Fruit fly (Drosophila melanogaster) whole organism, embryonic: ENCODE results near the gene CG13258.

ENCODE experiments used
- CG10462 ChIP-seq: fragments of 200-800 bp; sonication (Bioruptor generic); optimal IDR thresholded peaks from 2 replicates; lab custom pipeline; 2016; ENCODE audit warnings: missing biosample characterization, missing genetic modification characterization
- CG10959 ChIP-seq: fragments of 200-800 bp; sonication (Bioruptor generic); IDR thresholded peaks from 2 replicates; pipeline ENCODE4 v1.3.6; 2022; ENCODE audit warnings: missing biosample characterization, missing genetic modification characterization
- CG12219 ChIP-seq: fragments of 200-800 bp; sonication (Bioruptor generic); optimal IDR thresholded peaks from 3 replicates; lab custom pipeline; 2018; ENCODE audit warnings: missing biosample characterization, mild to moderate bottlenecking, missing genetic modification characterization
- CG18764 ChIP-seq: fragments of 200-800 bp; sonication (Bioruptor generic); optimal IDR thresholded peaks from 3 replicates; lab custom pipeline; 2016; ENCODE audit warnings: missing biosample characterization, missing genetic modification characterization
- Gug ChIP-seq: fragments of 200-800 bp; sonication (Bioruptor generic); IDR thresholded peaks from 4 replicates; pipeline ENCODE4 v1.3.6; 2022; ENCODE audit warnings: missing biosample characterization, missing genetic modification characterization
- Jarid2 ChIP-seq: fragments of 200-800 bp; sonication (Bioruptor generic); optimal IDR thresholded peaks from 3 replicates; lab custom pipeline; 2017; ENCODE audit warnings: mild to moderate bottlenecking, missing biosample characterization, missing genetic modification reagents, missing genetic modification characterization
- TFAM ChIP-seq: fragments of 200-800 bp; sonication (Bioruptor generic); optimal IDR thresholded peaks from 2 replicates; lab custom pipeline; 2017; ENCODE audit warnings: missing biosample characterization, missing genetic modification characterization, inconsistent platforms
- dan ChIP-seq: fragments of 200-800 bp; sonication (Bioruptor generic); IDR thresholded peaks from 2 replicates; pipeline ENCODE4 v1.3.6; 2022; ENCODE audit warnings: missing biosample characterization, missing genetic modification characterization
- fru ChIP-seq: fragments of >200 bp; optimal IDR thresholded peaks from 2 replicates; lab custom pipeline; 2017
- lov ChIP-seq, 2 experiments: fragments of 200-800 bp in 1 of 2; fragments of >200 bp in 1 of 2; sonication (Bioruptor generic) in 1 of 2; IDR thresholded peaks in 1 of 2; optimal IDR thresholded peaks in 1 of 2; 2 replicates in 1 of 2; 3 replicates in 1 of 2; pipeline versions ENCODE4 v1.3.6 to Lab custom; 2017 to 2022; ENCODE audit warnings: missing biosample characterization in 1 of 2, missing genetic modification characterization in 1 of 2
- nom ChIP-seq: fragments of 200-800 bp; sonication (Bioruptor generic); optimal IDR thresholded peaks from 2 replicates; lab custom pipeline; 2017; ENCODE audit warnings: missing biosample characterization, missing genetic modification characterization, mild to moderate bottlenecking, moderate library complexity, missing genetic modification reagents
- pan ChIP-seq, 4 experiments: fragments of >200 bp in 3 of 4; fragments of 200-800 bp in 1 of 4; sonication (Bioruptor generic) in 1 of 4; optimal IDR thresholded peaks in 3 of 4; IDR thresholded peaks in 1 of 4; 2 replicates each; pipeline versions ENCODE4 v1.3.6 to Lab custom; 2017 to 2022; ENCODE audit warnings: missing biosample characterization in 2 of 4, missing genetic modification characterization in 2 of 4, mixed read lengths in 1 of 4
- sima ChIP-seq: fragments of 200-800 bp; sonication (Bioruptor generic); optimal IDR thresholded peaks from 2 replicates; lab custom pipeline; 2016; ENCODE audit warnings: missing biosample characterization, missing genetic modification characterization
- wor ChIP-seq: fragments of 200-800 bp; sonication (Bioruptor generic); IDR thresholded peaks from 2 replicates; pipeline ENCODE4 v1.3.6; 2022; ENCODE audit warnings: missing biosample characterization, missing genetic modification characterization

- TF ChIP-seq fru = no peak
- no peak for TF ChIP-seq sima
- TF ChIP-seq dan (GFP tag; lab: Robert Waterston, UW) = no peak
- TF ChIP-seq CG10462 (GFP tag; lab: Kevin White, UChicago) = no peak
- no peak for TF ChIP-seq Gug (GFP tag; lab: Robert Waterston, UW)
- TF ChIP-seq lov (optimal IDR thresholded peaks at IDR 0.05; lab: Kevin White, UChicago) = no peak
- no peak for TF ChIP-seq lov (GFP tag; IDR thresholded peaks at IDR 0.05; lab: Robert Waterston, UW)
- TF ChIP-seq CG12219 = no peak
- no peak for TF ChIP-seq CG18764 (GFP tag; lab: Kevin White, UChicago)
- no peak for TF ChIP-seq CG10959 (GFP tag; lab: Robert Waterston, UW)
- no peak for TF ChIP-seq TFAM (GFP tag; lab: Kevin White, UChicago)
- TF ChIP-seq wor = no peak
- no peak for TF ChIP-seq Jarid2 (GFP tag; lab: Kevin White, UChicago)
- no peak for TF ChIP-seq pan (optimal IDR thresholded peaks at IDR 0.05; lab: Kevin White, UChicago)
- no peak for TF ChIP-seq pan (GFP tag; optimal IDR thresholded peaks at IDR 0.05 in 1 of 2, IDR thresholded peaks at IDR 0.05 in 1 of 2)
- peak; percentile 27 for TF ChIP-seq nom
Observed at dm6 chr2L:16267159-16268065, 25.4 kb downstream of the CG13258 start.
